Fruit fly (Drosophila melanogaster): ENCODE data around the gene CycJ.

CycJ gene

dm6 chr3L:3512998-3513397, 46.8 kb downstream of the CycJ start:
- TF ChIP-seq sens (GFP tag) (peak; percentile 36), ind (GFP tag; optimal IDR thresholded peaks at IDR 0.05) (no peak), bsh (GFP tag; optimal IDR thresholded peaks at IDR 0.05) (peak in 1 of 2 experiments; percentile 81)

- TF ChIP-seq ato (GFP tag; IDR thresholded peaks at IDR 0.05; ENCODE audit: partially characterized antibody) (no peak), CG10565 (GFP tag; optimal IDR thresholded peaks at IDR 0.05) (no peak), CG17802 (tag; optimal IDR thresholded peaks at IDR 0.05) (no peak), prd (optimal IDR thresholded peaks at IDR 0.05) (no peak), prd (GFP tag; IDR thresholded peaks at IDR 0.05) (no peak), CG2875 (GFP tag; optimal IDR thresholded peaks at IDR 0.05) (no peak), CG9727 (GFP tag; optimal IDR thresholded peaks at IDR 0.05) (no peak), corto (GFP tag; optimal IDR thresholded peaks at IDR 0.05) (peak; percentile 9), Rfx (GFP tag; IDR thresholded peaks at IDR 0.05) (no peak), Sin3A (optimal IDR thresholded peaks at IDR 0.05) (no peak), CG14965 (GFP tag; optimal IDR thresholded peaks at IDR 0.05; ENCODE audit: borderline replicate concordance) (no peak), Awh (GFP tag; IDR thresholded peaks at IDR 0.05) (no peak), bsh (GFP tag; optimal IDR thresholded peaks at IDR 0.05) (peak in 1 of 2 experiments; percentile 29), Pdp1 (GFP tag; optimal IDR thresholded peaks at IDR 0.05) (no peak), Dip3 (GFP tag; optimal IDR thresholded peaks at IDR 0.05) (no peak), sens-2 (GFP tag; IDR thresholded peaks at IDR 0.05) (no peak), Dip2 (GFP tag; IDR thresholded peaks at IDR 0.05) (no peak), CG8359 (GFP tag; optimal IDR thresholded peaks at IDR 0.05; ENCODE audit: borderline replicate concordance) (no peak), dmrt11E (tag; optimal IDR thresholded peaks at IDR 0.05) (no peak), CG11504 (tag; optimal IDR thresholded peaks at IDR 0.05) (no peak), CG32767 (GFP tag; IDR thresholded peaks at IDR 0.05) (no peak), org-1 (GFP tag; optimal IDR thresholded peaks at IDR 0.05) (no peak), lbe (GFP tag; optimal IDR thresholded peaks at IDR 0.05) (peak; percentile 77), nom (GFP tag; optimal IDR thresholded peaks at IDR 0.05) (peak; percentile 17), croc (GFP tag; conservative IDR thresholded peaks at IDR 0.05) (no peak), gsb-n (tag; optimal IDR thresholded peaks at IDR 0.05) (no peak), CG11247 (GFP tag; IDR thresholded peaks at IDR 0.05) (no peak), CG14710 (tag; optimal IDR thresholded peaks at IDR 0.05) (no peak)
These were observed 47.8 kb downstream of the CycJ start for dm6 chr3L:3514020-3514419.

- no peak for TF ChIP-seq CG3726 (GFP tag; IDR thresholded peaks at IDR 0.05)
- TF ChIP-seq C15 (GFP tag; IDR thresholded peaks at IDR 0.05) = no peak
- TF ChIP-seq CG17328 (GFP tag; IDR thresholded peaks at IDR 0.05) = 0 out of 2 replicates have a peak, but pooled peaks have one; percentile 22
- no peak for TF ChIP-seq az2 (GFP tag; optimal IDR thresholded peaks at IDR 0.05)
- no peak for TF ChIP-seq HHEX (GFP tag; optimal IDR thresholded peaks at IDR 0.05)
- TF ChIP-seq stwl (tag; optimal IDR thresholded peaks at IDR 0.05) = peak; percentile 79
- 0 out of 3 replicates have a peak, but pooled peaks have one; percentile 29 for TF ChIP-seq row (GFP tag; IDR thresholded peaks at IDR 0.05)
- TF ChIP-seq hth (optimal IDR thresholded peaks at IDR 0.05) = no peak
- TF ChIP-seq CG14667 (GFP tag; IDR thresholded peaks at IDR 0.05) = no peak
- no peak for TF ChIP-seq mam (GFP tag; optimal IDR thresholded peaks at IDR 0.05)
- no peak; the same call in 2 of the 3 replicates for TF ChIP-seq dysf (GFP tag; IDR thresholded peaks at IDR 0.05)
- no peak for TF ChIP-seq Dfd (GFP tag; optimal IDR thresholded peaks at IDR 0.05)
- peak; percentile 14 for TF ChIP-seq CG6254 (GFP tag; optimal IDR thresholded peaks at IDR 0.05)
- no peak for TF ChIP-seq CG15269 (tag; optimal IDR thresholded peaks at IDR 0.05)
- no peak for TF ChIP-seq CG4404 (GFP tag; IDR thresholded peaks at IDR 0.05)
- TF ChIP-seq CG8924 (tag; optimal IDR thresholded peaks at IDR 0.05) = peak; percentile 74
- TF ChIP-seq Lim3 (GFP tag; IDR thresholded peaks at IDR 0.05) = no peak
- TF ChIP-seq Chrac-16 (GFP tag; optimal IDR thresholded peaks at IDR 0.05) = no peak
- TF ChIP-seq aop (GFP tag; IDR thresholded peaks at IDR 0.05) = no peak
- peak; percentile 67 for TF ChIP-seq YL-1 (GFP tag; optimal IDR thresholded peaks at IDR 0.05)
These were observed 49.2 kb downstream of the CycJ start, which contains the start of gene Eip63E for dm6 chr3L:3515280-3516020. Gene Eip63E, plus strand, starts transcription at chr3L:3515751.
